Fruit fly (Drosophila melanogaster) whole organism, pupa: ENCODE data around the gene CG18558.
A peak's percentile ranks its signal among the peaks of the same experiment; 100 is the strongest.

ENCODE experiments used
- CG10348 ChIP-seq: fragments of 200-800 bp; sonication (Bioruptor generic); IDR thresholded peaks from 2 replicates; pipeline ENCODE4 v1.3.6; 2022; ENCODE audit warnings: missing biosample characterization, missing genetic modification characterization
- CG12605 ChIP-seq: fragments of 200-800 bp; sonication (Bioruptor generic); IDR thresholded peaks from 2 replicates; pipeline ENCODE4 v1.3.6; 2022; ENCODE audit warnings: missing biosample characterization, missing genetic modification characterization
- CG13204 ChIP-seq: fragments of 200-800 bp; sonication (Bioruptor generic); optimal IDR thresholded peaks from 2 replicates; lab custom pipeline; 2018; ENCODE audit warnings: missing biosample characterization, mild to moderate bottlenecking, missing genetic modification characterization, moderate library complexity
- CG17806 ChIP-seq: fragments of 200-800 bp; sonication (Bioruptor generic); optimal IDR thresholded peaks from 2 replicates; lab custom pipeline; 2018; ENCODE audit warnings: missing biosample characterization, mild to moderate bottlenecking, missing genetic modification characterization, moderate library complexity
- CG32121 ChIP-seq: fragments of 200-800 bp; sonication (Bioruptor generic); IDR thresholded peaks from 2 replicates; pipeline ENCODE4 v1.3.6; 2022; ENCODE audit warnings: missing biosample characterization, missing genetic modification characterization
- CG4496 ChIP-seq: fragments of 200-800 bp; sonication (Bioruptor generic); IDR thresholded peaks from 3 replicates; pipeline ENCODE4 v1.3.6; 2022; ENCODE audit warnings: missing biosample characterization, missing genetic modification characterization
- CG8301 ChIP-seq: fragments of 200-800 bp; sonication (Bioruptor generic); optimal IDR thresholded peaks from 2 replicates; lab custom pipeline; 2018; ENCODE audit warnings: missing biosample characterization, mild to moderate bottlenecking, missing genetic modification characterization
- D1 ChIP-seq: fragments of 200-800 bp; sonication (Bioruptor generic); optimal IDR thresholded peaks from 2 replicates; lab custom pipeline; 2018; ENCODE audit warnings: missing biosample characterization, mild to moderate bottlenecking, missing genetic modification characterization, moderate library complexity
- EcR ChIP-seq: fragments of 200-800 bp; sonication (Bioruptor generic); optimal IDR thresholded peaks from 3 replicates; lab custom pipeline; 2019; ENCODE audit warnings: missing biosample characterization, missing genetic modification characterization, mild to moderate bottlenecking, moderate library complexity, missing genetic modification reagents
- Ets98B ChIP-seq: fragments of 200-800 bp; sonication (Bioruptor generic); IDR thresholded peaks from 2 replicates; pipeline ENCODE4 v1.3.6; 2022; ENCODE audit warnings: missing biosample characterization, missing genetic modification characterization
- fd96Ca ChIP-seq: fragments of 200-800 bp; sonication (Bioruptor generic); IDR thresholded peaks from 3 replicates; pipeline ENCODE4 v1.3.6; 2022; ENCODE audit warnings: missing biosample characterization, missing genetic modification characterization
- rn ChIP-seq: fragments of 200-800 bp; sonication (Bioruptor generic); IDR thresholded peaks from 2 replicates; pipeline ENCODE4 v1.3.6; 2022; ENCODE audit warnings: missing biosample characterization, missing genetic modification characterization

dm6 chr2L:2829637-2830340 is 14.5 kb downstream of the CG18558 start, which contains the start of gene Duox:
- TF ChIP-seq CG8301 (tag; lab: Kevin White, UChicago) (no peak), CG13204 (no peak), CG10348 (GFP tag; lab: Robert Waterston, UW) (no peak), Ets98B (no peak; the same call in 1 of the 2 replicates), CG17806 (tag; lab: Kevin White, UChicago) (no peak), CG12605 (no peak), CG4496 (GFP tag; lab: Robert Waterston, UW) (0 out of 3 replicates have a peak, but pooled peaks have one; percentile 73), CG32121 (GFP tag; lab: Robert Waterston, UW) (no peak), EcR (no peak), fd96Ca (GFP tag; lab: Robert Waterston, UW) (no peak), rn (no peak), D1 (tag; lab: Kevin White, UChicago) (no peak)
